Fruit fly (Drosophila melanogaster) whole organism, embryonic: Measurements from ENCODE around the gene CG6785.

Experiments
- Atf-2 ChIP-seq: fragments of 200-800 bp; sonication (Bioruptor generic); optimal IDR thresholded peaks from 2 replicates; lab custom pipeline; 2016; ENCODE audit warnings: missing biosample characterization, missing genetic modification characterization
- C15 ChIP-seq: fragments of 200-800 bp; sonication (Bioruptor generic); IDR thresholded peaks from 3 replicates; pipeline ENCODE4 v1.3.6; 2022; ENCODE audit warnings: missing biosample characterization, missing genetic modification characterization
- CG10366 ChIP-seq: fragments of 200-800 bp; sonication (Bioruptor generic); IDR thresholded peaks from 2 replicates; pipeline ENCODE4 v1.3.6; 2022; ENCODE audit warnings: missing biosample characterization, missing genetic modification characterization
- CG11398 ChIP-seq: fragments of 200-800 bp; sonication (Bioruptor generic); optimal IDR thresholded peaks from 2 replicates; lab custom pipeline; 2016; ENCODE audit warnings: missing biosample characterization, missing genetic modification characterization
- CG11456 ChIP-seq: fragments of 200-800 bp; sonication (Bioruptor generic); IDR thresholded peaks from 3 replicates; pipeline ENCODE4 v1.3.6; 2022; ENCODE audit warnings: missing biosample characterization, missing genetic modification characterization
- CG11695 ChIP-seq: fragments of 200-800 bp; sonication (Bioruptor generic); IDR thresholded peaks from 3 replicates; pipeline ENCODE4 v1.3.6; 2022; ENCODE audit warnings: missing biosample characterization, missing genetic modification characterization
- CG11696 ChIP-seq: fragments of 200-800 bp; sonication (Bioruptor generic); IDR thresholded peaks from 2 replicates; pipeline ENCODE4 v1.3.6; 2022; ENCODE audit warnings: missing biosample characterization, missing genetic modification characterization
- CG12104 ChIP-seq: fragments of 200-800 bp; sonication (Bioruptor generic); optimal IDR thresholded peaks from 3 replicates; lab custom pipeline; 2016; ENCODE audit warnings: missing biosample characterization, missing genetic modification characterization
- CG13624 ChIP-seq: fragments of 200-800 bp; sonication (Bioruptor generic); optimal IDR thresholded peaks from 2 replicates; lab custom pipeline; 2016; ENCODE audit warnings: missing biosample characterization, missing genetic modification characterization
- CG14667 ChIP-seq: fragments of 200-800 bp; sonication (Bioruptor generic); IDR thresholded peaks from 2 replicates; pipeline ENCODE4 v1.3.6; 2022; ENCODE audit warnings: missing biosample characterization, missing genetic modification characterization
- CG1529 ChIP-seq: fragments of 200-800 bp; sonication (Bioruptor generic); optimal IDR thresholded peaks from 3 replicates; lab custom pipeline; 2018; ENCODE audit warnings: missing biosample characterization, missing genetic modification characterization
- CG15696 ChIP-seq: fragments of 200-800 bp; sonication (Bioruptor generic); optimal IDR thresholded peaks from 2 replicates; lab custom pipeline; 2019; ENCODE audit warnings: missing biosample characterization, mild to moderate bottlenecking, missing genetic modification characterization, moderate library complexity
- CG16813 ChIP-seq: fragments of 200-800 bp; sonication (Bioruptor generic); IDR thresholded peaks from 3 replicates; pipeline ENCODE4 v1.3.6; 2022; ENCODE audit warnings: missing biosample characterization, missing genetic modification characterization; ENCODE audit not compliant: partially characterized antibody
- CG17912 ChIP-seq: fragments of 200-800 bp; sonication (Bioruptor generic); optimal IDR thresholded peaks from 2 replicates; lab custom pipeline; 2018; ENCODE audit warnings: missing biosample characterization, mild to moderate bottlenecking, missing genetic modification characterization
- CG18599 ChIP-seq: fragments of 200-800 bp; sonication (Bioruptor generic); optimal IDR thresholded peaks from 3 replicates; lab custom pipeline; 2017; ENCODE audit warnings: missing biosample characterization, missing genetic modification characterization, mild to moderate bottlenecking, moderate library complexity, missing genetic modification reagents
- CG2129 ChIP-seq: fragments of 200-800 bp; sonication (Bioruptor generic); IDR thresholded peaks from 2 replicates; pipeline ENCODE4 v1.3.6; 2022; ENCODE audit warnings: missing biosample characterization, missing genetic modification characterization; ENCODE audit not compliant: partially characterized antibody
- CG32532 ChIP-seq: fragments of 200-800 bp; sonication (Bioruptor generic); IDR thresholded peaks from 2 replicates; pipeline ENCODE4 v1.3.6; 2022; ENCODE audit warnings: missing biosample characterization, missing genetic modification characterization
- CG7786 ChIP-seq: fragments of 200-800 bp; sonication (Bioruptor generic); optimal IDR thresholded peaks from 2 replicates; lab custom pipeline; 2016; ENCODE audit warnings: missing biosample characterization, missing genetic modification characterization
- D ChIP-seq, 2 experiments: fragments of 200-800 bp in 1 of 2; fragments of >200 bp in 1 of 2; sonication (Bioruptor generic) in 1 of 2; optimal IDR thresholded peaks; 2 replicates in 1 of 2; 3 replicates in 1 of 2; lab custom pipeline; 2017; ENCODE audit warnings: mild to moderate bottlenecking in 1 of 2, missing biosample characterization in 1 of 2, missing genetic modification characterization in 1 of 2, missing genetic modification reagents in 1 of 2
- Dek ChIP-seq: fragments of 200-800 bp; sonication (Bioruptor generic); optimal IDR thresholded peaks from 3 replicates; lab custom pipeline; 2019; ENCODE audit warnings: missing biosample characterization, mild to moderate bottlenecking, missing genetic modification characterization, moderate library complexity
- Doc3 ChIP-seq: fragments of 200-800 bp; sonication (Bioruptor generic); IDR thresholded peaks from 3 replicates; pipeline ENCODE4 v1.3.6; 2022; ENCODE audit warnings: missing biosample characterization, missing genetic modification characterization; ENCODE audit not compliant: partially characterized antibody
- Drgx ChIP-seq: fragments of 200-800 bp; sonication (Bioruptor generic); IDR thresholded peaks from 2 replicates; pipeline ENCODE4 v1.3.6; 2022; ENCODE audit warnings: missing biosample characterization, missing genetic modification characterization
- Fer1 ChIP-seq: fragments of 200-800 bp; sonication (Bioruptor generic); optimal IDR thresholded peaks from 2 replicates; lab custom pipeline; 2017; ENCODE audit warnings: missing biosample characterization, mild to moderate bottlenecking, missing genetic modification characterization
- HHEX ChIP-seq: fragments of 200-800 bp; sonication (Bioruptor generic); optimal IDR thresholded peaks from 3 replicates; lab custom pipeline; 2017; ENCODE audit warnings: missing biosample characterization, mild to moderate bottlenecking, missing genetic modification characterization, missing genetic modification reagents
- Kr ChIP-seq: fragments of 200-800 bp; sonication (Bioruptor generic); optimal IDR thresholded peaks from 2 replicates; lab custom pipeline; 2017; ENCODE audit warnings: missing biosample characterization, mild to moderate bottlenecking, missing genetic modification characterization
- MBD-R2 ChIP-seq: fragments of 200-800 bp; sonication (Bioruptor generic); IDR thresholded peaks from 2 replicates; pipeline ENCODE4 v1.3.6; 2022; ENCODE audit warnings: missing biosample characterization, missing genetic modification characterization
- NC2α ChIP-seq: fragments of 200-800 bp; sonication (Bioruptor generic); optimal IDR thresholded peaks from 2 replicates; lab custom pipeline; 2016; ENCODE audit warnings: missing biosample characterization, missing genetic modification characterization
- NK7.1 ChIP-seq: fragments of 200-800 bp; sonication (Bioruptor generic); optimal IDR thresholded peaks from 3 replicates; lab custom pipeline; 2016; ENCODE audit warnings: missing biosample characterization, missing genetic modification characterization
- Oli ChIP-seq: fragments of 200-800 bp; sonication (Bioruptor generic); optimal IDR thresholded peaks from 2 replicates; lab custom pipeline; 2018; ENCODE audit warnings: missing biosample characterization, mild to moderate bottlenecking, missing genetic modification characterization, moderate library complexity
- Optix ChIP-seq: fragments of 200-800 bp; sonication (Bioruptor generic); IDR thresholded peaks from 3 replicates; pipeline ENCODE4 v1.3.6; 2022; ENCODE audit warnings: missing biosample characterization, missing genetic modification characterization
- Taf1 ChIP-seq: fragments of 200-800 bp; sonication (Bioruptor generic); IDR thresholded peaks from 2 replicates; pipeline ENCODE4 v1.3.6; 2022; ENCODE audit warnings: missing biosample characterization, missing genetic modification characterization
- Xbp1 ChIP-seq: fragments of 200-800 bp; sonication (Bioruptor generic); optimal IDR thresholded peaks from 3 replicates; lab custom pipeline; 2016; ENCODE audit warnings: missing biosample characterization, mild to moderate bottlenecking, missing genetic modification characterization
- YL-1 ChIP-seq: fragments of 200-800 bp; sonication (Bioruptor generic); optimal IDR thresholded peaks from 3 replicates; lab custom pipeline; 2017; ENCODE audit warnings: missing biosample characterization, mild to moderate bottlenecking, missing genetic modification characterization
- abd-A ChIP-seq: fragments of 200-800 bp; sonication (Bioruptor generic); optimal IDR thresholded peaks from 3 replicates; lab custom pipeline; 2019; ENCODE audit warnings: missing biosample characterization, mild to moderate bottlenecking, missing genetic modification characterization, moderate library complexity
- ash1 ChIP-seq: fragments of 200-800 bp; sonication (Bioruptor generic); optimal IDR thresholded peaks from 2 replicates; lab custom pipeline; 2018; ENCODE audit warnings: missing biosample characterization, mild to moderate bottlenecking, missing genetic modification characterization
- bbx ChIP-seq: fragments of 200-800 bp; sonication (Bioruptor generic); IDR thresholded peaks from 2 replicates; pipeline ENCODE4 v1.3.6; 2022; ENCODE audit warnings: missing biosample characterization, missing genetic modification characterization; ENCODE audit not compliant: partially characterized antibody
- bcd ChIP-seq: fragments of 200-800 bp; sonication (Bioruptor generic); optimal IDR thresholded peaks from 2 replicates; lab custom pipeline; 2017; ENCODE audit warnings: missing biosample characterization, mild to moderate bottlenecking, missing genetic modification characterization
- cas ChIP-seq: fragments of 200-800 bp; sonication (Bioruptor generic); IDR thresholded peaks from 2 replicates; pipeline ENCODE4 v1.3.6; 2022; ENCODE audit warnings: missing biosample characterization, missing genetic modification characterization
- caup ChIP-seq: fragments of 200-800 bp; sonication (Bioruptor generic); optimal IDR thresholded peaks from 3 replicates; lab custom pipeline; 2017; ENCODE audit warnings: missing biosample characterization, mild to moderate bottlenecking, missing genetic modification characterization, moderate library complexity; ENCODE audit not compliant: severe bottlenecking
- dpn ChIP-seq, 2 experiments: fragments of 200-800 bp; sonication (Bioruptor generic); optimal IDR thresholded peaks; 3 replicates each; lab custom pipeline; 2016; ENCODE audit warnings: missing biosample characterization in 2 of 2, missing genetic modification characterization in 2 of 2
- gcm2 ChIP-seq: fragments of 200-800 bp; sonication (Bioruptor generic); optimal IDR thresholded peaks from 2 replicates; lab custom pipeline; 2016; ENCODE audit warnings: missing biosample characterization, missing genetic modification characterization
- gfzf ChIP-seq: fragments of 200-800 bp; sonication (Bioruptor generic); optimal IDR thresholded peaks from 2 replicates; lab custom pipeline; 2016; ENCODE audit warnings: missing biosample characterization, mild to moderate bottlenecking, missing genetic modification characterization, moderate library complexity
- gsb-n ChIP-seq: fragments of 200-800 bp; sonication (Bioruptor generic); optimal IDR thresholded peaks from 3 replicates; lab custom pipeline; 2018; ENCODE audit warnings: missing biosample characterization, mild to moderate bottlenecking, missing genetic modification characterization
- lov ChIP-seq, 2 experiments: fragments of 200-800 bp in 1 of 2; fragments of >200 bp in 1 of 2; sonication (Bioruptor generic) in 1 of 2; IDR thresholded peaks in 1 of 2; optimal IDR thresholded peaks in 1 of 2; 2 replicates in 1 of 2; 3 replicates in 1 of 2; pipeline versions ENCODE4 v1.3.6 to Lab custom; 2017 to 2022; ENCODE audit warnings: missing biosample characterization in 1 of 2, missing genetic modification characterization in 1 of 2
- seq ChIP-seq: fragments of 200-800 bp; sonication (Bioruptor generic); IDR thresholded peaks from 2 replicates; pipeline ENCODE4 v1.3.6; 2022; ENCODE audit warnings: missing biosample characterization, missing genetic modification characterization
- sr ChIP-seq: fragments of 200-800 bp; sonication (Bioruptor generic); IDR thresholded peaks from 3 replicates; pipeline ENCODE4 v1.3.6; 2022; ENCODE audit warnings: missing biosample characterization, missing genetic modification characterization
- trem ChIP-seq: fragments of 200-800 bp; optimal IDR thresholded peaks from 3 replicates; lab custom pipeline; 2019; ENCODE audit warnings: missing biosample characterization, mild to moderate bottlenecking, missing genetic modification characterization, moderate library complexity
- vvl ChIP-seq: fragments of 200-800 bp; sonication (Bioruptor generic); IDR thresholded peaks from 2 replicates; pipeline ENCODE4 v1.3.6; 2022; ENCODE audit warnings: missing biosample characterization, missing genetic modification characterization
- wor ChIP-seq: fragments of 200-800 bp; sonication (Bioruptor generic); IDR thresholded peaks from 2 replicates; pipeline ENCODE4 v1.3.6; 2022; ENCODE audit warnings: missing biosample characterization, missing genetic modification characterization

Gene CG6785

DNA sequence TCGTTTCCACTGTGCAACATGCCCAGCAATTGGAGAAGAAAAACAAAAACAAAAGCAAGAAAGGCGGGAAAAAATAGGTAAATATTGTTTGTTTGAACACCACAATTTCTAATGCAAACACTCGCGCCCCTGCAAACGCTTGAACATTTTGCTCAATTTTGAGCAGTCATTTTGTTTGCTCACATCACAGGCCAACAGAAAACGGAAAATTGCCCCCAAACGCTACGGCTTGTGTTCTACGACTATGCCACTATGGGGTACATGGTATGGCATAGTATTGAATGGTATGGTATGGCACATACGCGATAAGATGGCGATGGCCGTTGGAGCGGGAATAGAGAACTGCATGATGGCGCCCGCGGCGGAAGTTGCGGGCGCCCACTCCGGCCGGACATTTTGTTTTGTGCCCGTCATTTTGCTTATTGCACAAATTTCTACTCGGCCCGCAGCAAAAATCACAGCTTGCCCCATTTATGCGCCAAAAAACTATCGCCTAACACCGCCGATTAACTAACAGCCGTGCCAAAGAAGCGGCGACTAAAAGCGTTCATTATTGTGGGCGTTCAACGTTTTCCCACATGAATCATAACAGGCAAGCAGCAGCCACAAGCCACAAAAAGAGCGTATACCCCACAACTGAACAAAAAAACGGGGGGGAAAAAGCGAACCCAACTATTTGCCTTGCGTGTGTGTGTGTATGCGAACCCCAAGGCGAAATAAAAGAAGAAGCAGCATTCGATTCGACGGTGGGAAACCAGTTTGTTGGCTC is 40.6 kb downstream of the CG6785 start (continued):
- TF ChIP-seq CG10366 (GFP tag; lab: Robert Waterston, UW) (no peak), CG11695 (GFP tag; lab: Robert Waterston, UW) (no peak), CG1529 (peak; percentile 82), lov (optimal IDR thresholded peaks at IDR 0.05; lab: Kevin White, UChicago) (no peak), lov (GFP tag; IDR thresholded peaks at IDR 0.05; lab: Robert Waterston, UW) (no peak), Drgx (GFP tag; lab: Robert Waterston, UW) (no peak), Xbp1 (GFP tag; lab: Kevin White, UChicago) (peak; percentile 17), Taf1 (no peak), seq (GFP tag; lab: Robert Waterston, UW) (no peak), Optix (GFP tag; lab: Robert Waterston, UW) (no peak), dpn (GFP tag; optimal IDR thresholded peaks at IDR 0.05; lab: Kevin White, UChicago) (peak; percentile 33 to 50), gfzf (GFP tag; lab: Kevin White, UChicago) (no peak), vvl (GFP tag; lab: Robert Waterston, UW) (no peak), abd-A (peak; percentile 97), ash1 (no peak), CG7786 (GFP tag; lab: Kevin White, UChicago) (no peak), CG13624 (GFP tag; lab: Kevin White, UChicago) (no peak), CG2129 (no peak), sr (GFP tag; lab: Robert Waterston, UW) (no peak), Kr (GFP tag; lab: Kevin White, UChicago) (peak; percentile 89), Oli (tag; lab: Kevin White, UChicago) (no peak), C15 (GFP tag; lab: Robert Waterston, UW) (no peak), bcd (GFP tag; lab: Kevin White, UChicago) (peak; percentile 36), caup (GFP tag; lab: Kevin White, UChicago) (peak; percentile 74), CG11696 (GFP tag; lab: Robert Waterston, UW) (no peak), CG11456 (GFP tag; lab: Robert Waterston, UW) (no peak), MBD-R2 (GFP tag; lab: Robert Waterston, UW) (no peak), CG12104 (GFP tag; lab: Kevin White, UChicago) (peak; percentile 62), CG11398 (GFP tag; lab: Kevin White, UChicago) (peak; percentile 86), Fer1 (peak; percentile 80), D (optimal IDR thresholded peaks at IDR 0.05; lab: Kevin White, UChicago) (no peak), D (GFP tag; optimal IDR thresholded peaks at IDR 0.05; lab: Kevin White, UChicago) (peak; percentile 75), Atf-2 (GFP tag; lab: Kevin White, UChicago) (peak; percentile 5), CG14667 (GFP tag; lab: Robert Waterston, UW) (no peak), CG15696 (tag; lab: Kevin White, UChicago) (peak; percentile 77), NC2α (peak; percentile 72), Dek (peak; percentile 44), CG16813 (GFP tag; lab: Robert Waterston, UW) (no peak), HHEX (peak; percentile 79), trem (tag; lab: Kevin White, UChicago) (peak; percentile 20), gcm2 (GFP tag; lab: Kevin White, UChicago) (peak; percentile 5), YL-1 (GFP tag; lab: Kevin White, UChicago) (peak; percentile 61), CG18599 (peak; percentile 82), bbx (GFP tag; lab: Robert Waterston, UW) (no peak), CG17912 (peak; percentile 75), wor (no peak), Doc3 (GFP tag; lab: Robert Waterston, UW) (no peak), CG32532 (no peak), NK7.1 (GFP tag; lab: Kevin White, UChicago) (no peak), cas (GFP tag; lab: Robert Waterston, UW) (no peak), gsb-n (peak; percentile 66)
